Fruit fly (Drosophila melanogaster): Measurements from ENCODE around the gene CG7299.

Gene CG7299

DNA sequence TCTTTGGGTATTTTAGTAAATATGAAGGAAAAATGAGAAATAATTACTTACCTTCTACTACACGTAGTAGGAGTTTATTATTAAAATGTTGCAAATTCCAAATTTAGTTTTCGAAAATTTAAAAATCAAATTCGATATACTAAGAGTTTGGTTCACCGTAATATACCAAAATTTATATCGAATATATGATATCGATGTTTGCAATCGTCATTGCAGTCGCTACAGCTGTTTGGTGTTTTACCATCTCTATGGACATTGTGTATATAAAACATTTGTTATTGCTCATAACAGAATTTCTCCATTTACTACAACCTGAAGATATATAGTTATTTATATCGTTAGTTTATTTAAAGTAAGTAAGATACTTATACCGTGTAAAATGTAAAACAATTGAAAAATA lies 44.5 kb upstream of the CG7299 start, which contains the start of gene CG6443 (continued):
- no peak for TF ChIP-seq her (GFP tag; optimal IDR thresholded peaks at IDR 0.05)
- peak; percentile 89 for TF ChIP-seq Dll (GFP tag; IDR thresholded peaks at IDR 0.05; ENCODE audit: partially characterized antibody)
- TF ChIP-seq psq (GFP tag; optimal IDR thresholded peaks at IDR 0.05) = no peak
- TF ChIP-seq CG6791 (GFP tag; IDR thresholded peaks at IDR 0.05; ENCODE audit: partially characterized antibody) = peak; percentile 74
- no peak for TF ChIP-seq lov (optimal IDR thresholded peaks at IDR 0.05)
- TF ChIP-seq lov (GFP tag; IDR thresholded peaks at IDR 0.05) = no peak
- peak; percentile 81 for TF ChIP-seq amos (GFP tag; IDR thresholded peaks at IDR 0.05; ENCODE audit: partially characterized antibody)
- TF ChIP-seq seq (GFP tag; IDR thresholded peaks at IDR 0.05) = no peak
- TF ChIP-seq CrebB (tag; optimal IDR thresholded peaks at IDR 0.05) = no peak
- no peak for TF ChIP-seq Deaf1 (tag; optimal IDR thresholded peaks at IDR 0.05)
- TF ChIP-seq CG8290 (GFP tag; optimal IDR thresholded peaks at IDR 0.05) = no peak
- no peak for TF ChIP-seq CG8290 (tag; optimal IDR thresholded peaks at IDR 0.05)
- TF ChIP-seq inv (GFP tag; IDR thresholded peaks at IDR 0.05; ENCODE audit: partially characterized antibody) = peak; percentile 51; the same call in 1 of the 2 replicates
- no peak for TF ChIP-seq CG11696 (GFP tag; IDR thresholded peaks at IDR 0.05)
- no peak for TF ChIP-seq gro (GFP tag; optimal IDR thresholded peaks at IDR 0.05)
- no peak for TF ChIP-seq BtbVII (GFP tag; optimal IDR thresholded peaks at IDR 0.05)
- no peak for TF ChIP-seq Nf-YC (tag; optimal IDR thresholded peaks at IDR 0.05)
- TF ChIP-seq CG3847 (GFP tag; IDR thresholded peaks at IDR 0.05) = no peak
- no peak for TF ChIP-seq CG15011 (GFP tag; optimal IDR thresholded peaks at IDR 0.05)
- TF ChIP-seq CG7372 (GFP tag; IDR thresholded peaks at IDR 0.05) = no peak
- TF ChIP-seq Doc3 (GFP tag; IDR thresholded peaks at IDR 0.05; ENCODE audit: partially characterized antibody) = peak; percentile 81
- peak; percentile 27 for TF ChIP-seq CG1603 (tag; optimal IDR thresholded peaks at IDR 0.05)
- TF ChIP-seq CG3163 (GFP tag; optimal IDR thresholded peaks at IDR 0.05) = no peak
- no peak for TF ChIP-seq CG12744 (GFP tag; optimal IDR thresholded peaks at IDR 0.05)
- peak; percentile 76 for TF ChIP-seq Scr (GFP tag; IDR thresholded peaks at IDR 0.05; ENCODE audit: partially characterized antibody)
- no peak for TF ChIP-seq CG17361 (GFP tag; IDR thresholded peaks at IDR 0.05)
- no peak for TF ChIP-seq nerfin-1 (tag; optimal IDR thresholded peaks at IDR 0.05)
- TF ChIP-seq dimm (GFP tag; IDR thresholded peaks at IDR 0.05) = no peak
- no peak for TF ChIP-seq ash1 (GFP tag; optimal IDR thresholded peaks at IDR 0.05)
- TF ChIP-seq Rfx (GFP tag; IDR thresholded peaks at IDR 0.05) = no peak
- TF ChIP-seq CG11093 (GFP tag; IDR thresholded peaks at IDR 0.05) = no peak
- TF ChIP-seq lilli (GFP tag; optimal IDR thresholded peaks at IDR 0.05) = no peak
- no peak for TF ChIP-seq dysf (GFP tag; IDR thresholded peaks at IDR 0.05)
- no peak for TF ChIP-seq CG16863 (GFP tag; optimal IDR thresholded peaks at IDR 0.05)
- no peak for TF ChIP-seq CG8089 (GFP tag; optimal IDR thresholded peaks at IDR 0.05)
- no peak for TF ChIP-seq CG16815 (GFP tag; optimal IDR thresholded peaks at IDR 0.05)
- TF ChIP-seq CG6854 (GFP tag; optimal IDR thresholded peaks at IDR 0.05) = no peak
- TF ChIP-seq E2f2 (GFP tag; IDR thresholded peaks at IDR 0.05) = peak; percentile 89
- no peak for TF ChIP-seq salm (tag; optimal IDR thresholded peaks at IDR 0.05)
- TF ChIP-seq Awh (GFP tag; IDR thresholded peaks at IDR 0.05) = no peak
- no peak for TF ChIP-seq tap (tag; optimal IDR thresholded peaks at IDR 0.05)
- no peak for TF ChIP-seq CG1647 (GFP tag; optimal IDR thresholded peaks at IDR 0.05)
- TF ChIP-seq CG32767 (GFP tag; IDR thresholded peaks at IDR 0.05) = no peak
- no peak for TF ChIP-seq CG6654 (GFP tag; optimal IDR thresholded peaks at IDR 0.05)
- TF ChIP-seq CG10462 (GFP tag; optimal IDR thresholded peaks at IDR 0.05) = no peak
- no peak for TF ChIP-seq pb (GFP tag; optimal IDR thresholded peaks at IDR 0.05)
- TF ChIP-seq bowl (GFP tag; IDR thresholded peaks at IDR 0.05) = no peak
- TF ChIP-seq CG43689 (GFP tag; IDR thresholded peaks at IDR 0.05) = no peak
- TF ChIP-seq CG4424 (GFP tag; optimal IDR thresholded peaks at IDR 0.05) = no peak
- no peak for TF ChIP-seq z (GFP tag; IDR thresholded peaks at IDR 0.05)
- no peak for TF ChIP-seq zf30C (GFP tag; optimal IDR thresholded peaks at IDR 0.05)
- no peak for TF ChIP-seq CG7839 (tag; optimal IDR thresholded peaks at IDR 0.05)
- no peak for TF ChIP-seq CG1024 (GFP tag; IDR thresholded peaks at IDR 0.05)
- no peak for TF ChIP-seq CG2120 (GFP tag; optimal IDR thresholded peaks at IDR 0.05)

Data from whole organism, embryonic.